Fruit fly (Drosophila melanogaster) whole organism, prepupa: ENCODE data around the gene alpha-Est7.

Experiments used
- Blimp-1 ChIP-seq: fragments of 200-800 bp; sonication (Bioruptor generic); optimal IDR thresholded peaks from 3 replicates; lab custom pipeline; 2017; ENCODE audit warnings: missing biosample characterization, missing genetic modification characterization, mild to moderate bottlenecking, moderate library complexity, missing genetic modification reagents
- CG11902 ChIP-seq: fragments of 200-800 bp; sonication (Bioruptor generic); optimal IDR thresholded peaks from 3 replicates; lab custom pipeline; 2016; ENCODE audit warnings: missing biosample characterization, missing genetic modification characterization
- CG15336 ChIP-seq: fragments of 200-800 bp; sonication (Bioruptor generic); IDR thresholded peaks from 2 replicates; pipeline ENCODE4 v1.3.6; 2022; ENCODE audit warnings: missing biosample characterization, missing genetic modification characterization
- CG1621 ChIP-seq: fragments of 200-800 bp; sonication (Bioruptor generic); optimal IDR thresholded peaks from 3 replicates; lab custom pipeline; 2018; ENCODE audit warnings: missing biosample characterization, mild to moderate bottlenecking, missing genetic modification characterization
- CG16779 ChIP-seq: fragments of 200-800 bp; sonication (Bioruptor generic); optimal IDR thresholded peaks from 3 replicates; lab custom pipeline; 2017; ENCODE audit warnings: missing biosample characterization, mild to moderate bottlenecking, missing genetic modification characterization
- CG3032 ChIP-seq: fragments of 200-800 bp; optimal IDR thresholded peaks from 2 replicates; lab custom pipeline; 2019; ENCODE audit warnings: missing biosample characterization, mild to moderate bottlenecking, missing genetic modification characterization, moderate library complexity
- CG34406 ChIP-seq: fragments of 200-800 bp; sonication (Bioruptor generic); optimal IDR thresholded peaks from 3 replicates; lab custom pipeline; 2016; ENCODE audit warnings: missing biosample characterization, missing genetic modification characterization
- CG6163 ChIP-seq: fragments of 200-800 bp; sonication (Bioruptor generic); IDR thresholded peaks from 3 replicates; pipeline ENCODE4 v1.3.6; 2022; ENCODE audit warnings: missing biosample characterization, missing genetic modification characterization
- CG6276 ChIP-seq: fragments of 200-800 bp; sonication (Bioruptor generic); optimal IDR thresholded peaks from 2 replicates; lab custom pipeline; 2017; ENCODE audit warnings: missing biosample characterization, mild to moderate bottlenecking, missing genetic modification characterization
- CG6792 ChIP-seq: fragments of 200-800 bp; sonication (Bioruptor generic); optimal IDR thresholded peaks from 3 replicates; lab custom pipeline; 2016; ENCODE audit warnings: missing biosample characterization, missing genetic modification characterization
- CG7368 ChIP-seq: fragments of 200-800 bp; sonication (Bioruptor generic); optimal IDR thresholded peaks from 3 replicates; lab custom pipeline; 2016; ENCODE audit warnings: missing biosample characterization, missing genetic modification characterization
- CG8119 ChIP-seq: fragments of 200-800 bp; sonication (Bioruptor generic); IDR thresholded peaks from 3 replicates; pipeline ENCODE4 v1.3.6; 2022; ENCODE audit warnings: missing biosample characterization, missing genetic modification characterization
- CG8319 ChIP-seq: fragments of 200-800 bp; sonication (Bioruptor generic); optimal IDR thresholded peaks from 3 replicates; lab custom pipeline; 2016; ENCODE audit warnings: missing biosample characterization, missing genetic modification characterization
- CG8632 ChIP-seq: fragments of 200-800 bp; sonication (Bioruptor generic); optimal IDR thresholded peaks from 3 replicates; lab custom pipeline; 2016; ENCODE audit warnings: missing biosample characterization, missing genetic modification characterization
- CG9139 ChIP-seq: fragments of 200-800 bp; sonication (Bioruptor generic); optimal IDR thresholded peaks from 3 replicates; lab custom pipeline; 2017; ENCODE audit warnings: missing biosample characterization, mild to moderate bottlenecking, missing genetic modification characterization
- Eip75B ChIP-seq: fragments of 200-800 bp; sonication (Bioruptor generic); optimal IDR thresholded peaks from 3 replicates; lab custom pipeline; 2016; ENCODE audit warnings: missing biosample characterization, missing genetic modification characterization
- Eip78C ChIP-seq: fragments of 200-800 bp; sonication (Bioruptor generic); peaks from one replicate; lab custom pipeline; 2016; ENCODE audit warnings: missing biosample characterization, missing genetic modification characterization
- Eip93F ChIP-seq: fragments of 200-800 bp; sonication (Bioruptor generic); optimal IDR thresholded peaks from 2 replicates; lab custom pipeline; 2016; ENCODE audit warnings: missing biosample characterization, mild to moderate bottlenecking, missing genetic modification characterization
- Ets21C ChIP-seq: fragments of 200-800 bp; sonication (Bioruptor generic); optimal IDR thresholded peaks from 3 replicates; lab custom pipeline; 2016; ENCODE audit warnings: missing biosample characterization, missing genetic modification characterization
- Hr38 ChIP-seq: sonication (Bioruptor generic); optimal IDR thresholded peaks from 2 replicates; lab custom pipeline; 2016; ENCODE audit warnings: missing biosample characterization, missing genetic modification characterization
- Hr39 ChIP-seq: fragments of 200-800 bp; sonication (Bioruptor generic); optimal IDR thresholded peaks from 2 replicates; lab custom pipeline; 2016; ENCODE audit warnings: missing biosample characterization, missing genetic modification characterization
- Hr4 ChIP-seq: fragments of 200-800 bp; sonication (Bioruptor generic); optimal IDR thresholded peaks from 3 replicates; lab custom pipeline; 2016; ENCODE audit warnings: missing biosample characterization, missing genetic modification characterization
- Met ChIP-seq: fragments of 200-800 bp; sonication (Bioruptor generic); optimal IDR thresholded peaks from 3 replicates; lab custom pipeline; 2016; ENCODE audit warnings: missing biosample characterization, missing genetic modification characterization
- OdsH ChIP-seq: fragments of 200-800 bp; sonication (Bioruptor generic); optimal IDR thresholded peaks from 3 replicates; lab custom pipeline; 2016; ENCODE audit warnings: missing biosample characterization, missing genetic modification characterization
- Sox102F ChIP-seq: fragments of 200-800 bp; sonication (Bioruptor generic); optimal IDR thresholded peaks from 2 replicates; lab custom pipeline; 2016; ENCODE audit warnings: missing biosample characterization, mild to moderate bottlenecking, missing genetic modification characterization
- Sox14 ChIP-seq: fragments of 200-800 bp; sonication (Bioruptor generic); optimal IDR thresholded peaks from 3 replicates; lab custom pipeline; 2016; ENCODE audit warnings: missing biosample characterization, missing genetic modification characterization
- Sox15 ChIP-seq: fragments of 200-800 bp; sonication (Bioruptor generic); optimal IDR thresholded peaks from 3 replicates; lab custom pipeline; 2016; ENCODE audit warnings: missing biosample characterization, missing genetic modification characterization
- achi ChIP-seq: fragments of 200-800 bp; sonication (Bioruptor generic); optimal IDR thresholded peaks from 3 replicates; lab custom pipeline; 2016; ENCODE audit warnings: missing biosample characterization, missing genetic modification characterization
- acj6 ChIP-seq: fragments of 200-800 bp; sonication (Bioruptor generic); optimal IDR thresholded peaks from 3 replicates; lab custom pipeline; 2016; ENCODE audit warnings: missing biosample characterization, missing genetic modification characterization
- dac ChIP-seq: fragments of 200-800 bp; sonication (Bioruptor generic); optimal IDR thresholded peaks from 2 replicates; lab custom pipeline; 2017; ENCODE audit warnings: missing biosample characterization, mild to moderate bottlenecking, missing genetic modification characterization
- eg ChIP-seq: fragments of 200-800 bp; sonication (Bioruptor generic); IDR thresholded peaks from 3 replicates; pipeline ENCODE4 v1.3.6; 2022; ENCODE audit warnings: missing biosample characterization, missing genetic modification characterization
- fd59A ChIP-seq: fragments of 200-800 bp; sonication (Bioruptor generic); optimal IDR thresholded peaks from 2 replicates; lab custom pipeline; 2017; ENCODE audit warnings: missing biosample characterization, mild to moderate bottlenecking, missing genetic modification characterization, missing genetic modification reagents
- lz ChIP-seq: fragments of 200-800 bp; sonication (Bioruptor generic); optimal IDR thresholded peaks from 3 replicates; lab custom pipeline; 2016; ENCODE audit warnings: missing biosample characterization, missing genetic modification characterization
- net ChIP-seq: fragments of 200-800 bp; sonication (Bioruptor generic); optimal IDR thresholded peaks from 3 replicates; lab custom pipeline; 2016; ENCODE audit warnings: missing biosample characterization, missing genetic modification characterization
- salr ChIP-seq, 2 experiments: fragments of 200-800 bp; sonication (Bioruptor generic); optimal IDR thresholded peaks; 3 replicates each; lab custom pipeline; 2016 to 2018; ENCODE audit warnings: missing biosample characterization in 2 of 2, missing genetic modification characterization in 2 of 2, mild to moderate bottlenecking in 1 of 2
- spab ChIP-seq: fragments of 200-800 bp; sonication (Bioruptor generic); optimal IDR thresholded peaks from 2 replicates; lab custom pipeline; 2017; ENCODE audit warnings: missing biosample characterization, mild to moderate bottlenecking, missing genetic modification characterization, missing genetic modification reagents
- svp ChIP-seq: fragments of 200-800 bp; sonication (Bioruptor generic); peaks from one replicate; lab custom pipeline; 2016; ENCODE audit warnings: missing biosample characterization, missing genetic modification characterization
- topi ChIP-seq: fragments of 200-800 bp; sonication (Bioruptor generic); optimal IDR thresholded peaks from 3 replicates; lab custom pipeline; 2016; ENCODE audit warnings: missing biosample characterization, missing genetic modification characterization
- vri ChIP-seq: fragments of 200-800 bp; sonication (Bioruptor generic); optimal IDR thresholded peaks from 3 replicates; lab custom pipeline; 2016; ENCODE audit warnings: missing biosample characterization, mild to moderate bottlenecking, missing genetic modification characterization

Gene alpha-Est7

dm6 chr3R:7523594-7523993 is at the start of gene alpha-Est7:
Gene alpha-Est7, minus strand, starts transcription at chr3R:7523753.
- peak; percentile 29 for TF ChIP-seq Eip78C
- peak; percentile 80 for TF ChIP-seq svp
- TF ChIP-seq vri (GFP tag; lab: Kevin White, UChicago), result peak; percentile 32
- no peak for TF ChIP-seq CG15336 (GFP tag; lab: Robert Waterston, UW)
- TF ChIP-seq fd59A (GFP tag; lab: Kevin White, UChicago), result no peak

DNA sequence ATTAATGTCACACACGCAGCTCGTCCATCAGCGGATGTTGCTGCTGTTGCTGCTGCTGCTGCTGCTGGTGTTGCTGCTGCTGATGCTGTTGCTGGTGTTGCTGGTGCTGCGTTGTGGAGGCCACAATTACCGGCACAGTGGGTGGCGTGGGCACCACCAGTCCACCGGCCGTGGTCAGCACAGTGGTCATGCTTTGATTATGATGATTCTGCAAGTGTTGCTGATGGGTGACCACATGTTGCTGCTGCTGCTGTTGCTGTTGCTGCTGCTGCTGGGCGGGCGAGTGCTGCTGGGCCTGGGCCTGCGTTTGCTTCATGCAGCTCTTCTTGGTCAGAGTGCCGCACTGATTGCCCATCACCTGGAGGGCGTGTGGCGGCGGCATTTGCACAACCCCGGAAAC is 48.7 kb upstream of the alpha-Est7 start:
- TF ChIP-seq Sox14 (no peak), Hr39 (GFP tag; lab: Kevin White, UChicago) (no peak), Blimp-1 (GFP tag; lab: Kevin White, UChicago) (no peak), CG8119 (GFP tag; lab: Robert Waterston, UW) (no peak), achi (GFP tag; lab: Kevin White, UChicago) (no peak), CG6163 (GFP tag; lab: Robert Waterston, UW) (no peak), CG8632 (GFP tag; lab: Kevin White, UChicago) (no peak), CG8319 (GFP tag; lab: Kevin White, UChicago) (no peak), fd59A (GFP tag; lab: Kevin White, UChicago) (no peak), CG9139 (no peak), Eip93F (no peak), Sox15 (GFP tag; lab: Kevin White, UChicago) (no peak), CG1621 (tag; lab: Kevin White, UChicago) (no peak), Ets21C (GFP tag; lab: Kevin White, UChicago) (no peak), Hr4 (GFP tag; lab: Kevin White, UChicago) (no peak), salr (GFP tag; optimal IDR thresholded peaks at IDR 0.05; lab: Kevin White, UChicago) (no peak)

DNA sequence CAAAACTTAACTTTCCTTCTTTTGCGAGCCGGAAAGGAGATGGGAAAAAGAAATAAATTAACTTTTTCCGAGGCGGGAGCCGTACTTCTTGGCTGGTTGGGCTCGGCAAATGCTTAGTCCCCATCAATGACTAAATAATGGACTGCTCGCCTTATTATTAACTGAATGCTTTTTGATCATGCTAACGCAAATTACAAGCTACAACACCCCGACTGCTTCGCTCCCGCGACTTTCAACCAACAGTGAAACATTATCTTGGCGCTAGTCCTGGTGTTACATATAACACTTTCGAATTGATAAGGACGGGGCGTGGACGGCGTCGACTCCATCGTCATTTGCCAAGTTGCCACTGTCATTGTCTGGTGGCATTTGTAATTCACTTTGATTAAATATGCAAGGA is 28.2 kb upstream of the alpha-Est7 start, which contains the start of gene CG45545:
CG45545 (plus strand) TSS at position 301 of the 400 bp plus-strand sequence.
- TF ChIP-seq achi (GFP tag; lab: Kevin White, UChicago) (no peak), CG7368 (GFP tag; lab: Kevin White, UChicago) (no peak), Eip78C (no peak), lz (no peak), spab (GFP tag; lab: Kevin White, UChicago) (no peak), Eip75B (no peak), OdsH (no peak)
- TF ChIP-seq, all 60 proteins: peak for 0

- TF ChIP-seq Met (GFP tag; lab: Kevin White, UChicago) (no peak), CG8632 (GFP tag; lab: Kevin White, UChicago) (no peak), vri (GFP tag; lab: Kevin White, UChicago) (peak; percentile 48), spab (GFP tag; lab: Kevin White, UChicago) (no peak), CG1621 (tag; lab: Kevin White, UChicago) (no peak), Sox14 (no peak), CG3032 (tag; lab: Kevin White, UChicago) (no peak), topi (no peak), CG16779 (tag; lab: Kevin White, UChicago) (peak; percentile 12), eg (peak; percentile 21; the same call in 1 of the 3 replicates), Ets21C (GFP tag; lab: Kevin White, UChicago) (no peak), CG15336 (GFP tag; lab: Robert Waterston, UW) (no peak), Hr38 (GFP tag; lab: Kevin White, UChicago) (no peak), CG6163 (GFP tag; lab: Robert Waterston, UW) (no peak), CG11902 (no peak), Hr39 (GFP tag; lab: Kevin White, UChicago) (no peak), achi (GFP tag; lab: Kevin White, UChicago) (no peak), CG8119 (GFP tag; lab: Robert Waterston, UW) (no peak), net (GFP tag; lab: Kevin White, UChicago) (no peak), acj6 (GFP tag; lab: Kevin White, UChicago) (no peak), CG34406 (GFP tag; lab: Kevin White, UChicago) (no peak), dac (no peak), fd59A (GFP tag; lab: Kevin White, UChicago) (no peak), CG8319 (GFP tag; lab: Kevin White, UChicago) (no peak), lz (no peak), Sox102F (GFP tag; lab: Kevin White, UChicago) (no peak), svp (peak; percentile 97), CG6792 (GFP tag; lab: Kevin White, UChicago) (no peak), CG6276 (GFP tag; lab: Kevin White, UChicago) (no peak), salr (GFP tag; optimal IDR thresholded peaks at IDR 0.05; lab: Kevin White, UChicago) (no peak), CG7368 (GFP tag; lab: Kevin White, UChicago) (no peak)
Measured at dm6 chr3R:7548808-7549744, 25.5 kb upstream of the alpha-Est7 start, which contains the start of gene alpha-Est1. Gene alpha-Est1, minus strand, starts transcription at chr3R:7549124.
